Worm (Caenorhabditis elegans): ENCODE data around the gene fbxa-105.

ce11 chrV:7437538-7437937 is 45.7 kb upstream of the fbxa-105 start, which contains the start of gene F25E5.9:
- no peak for TF ChIP-seq mep-1 (tag; optimal IDR thresholded peaks at IDR 0.05)
- no peak for TF ChIP-seq snpc-4 (tag; optimal IDR thresholded peaks at IDR 0.05)
- no peak for TF ChIP-seq elt-3 (tag; optimal IDR thresholded peaks at IDR 0.05)
- peak; percentile 5 for TF ChIP-seq unc-86 (tag; optimal IDR thresholded peaks at IDR 0.05)
- TF ChIP-seq fos-1 (tag; optimal IDR thresholded peaks at IDR 0.05): no peak
- TF ChIP-seq grh-1 (GFP tag; IDR thresholded peaks at IDR 0.05): no peak

Measured in whole organism, L1 larva.